Fruit fly (Drosophila melanogaster): ENCODE measurements around the gene CG5282.

The CG5282 gene

dm6 chr3L:20410780-20411179 is 15.1 kb downstream of the CG5282 start:
- TF ChIP-seq CG8478 (optimal IDR thresholded peaks at IDR 0.05) (no peak), CTCF (optimal IDR thresholded peaks at IDR 0.05) (no peak)

- TF ChIP-seq CG8478 (optimal IDR thresholded peaks at IDR 0.05) (no peak), CTCF (optimal IDR thresholded peaks at IDR 0.05) (no peak)
These were observed 15.5 kb downstream of the CG5282 start, which contains the start of gene CG13248 for dm6 chr3L:20410345-20410744. TSS of gene CG13248 (minus strand) at chr3L:20410566.

- TF ChIP-seq CG8478 (optimal IDR thresholded peaks at IDR 0.05) = no peak
- no peak for TF ChIP-seq CTCF (optimal IDR thresholded peaks at IDR 0.05)
These were observed 19.6 kb downstream of the CG5282 start for dm6 chr3L:20405971-20406948.

dm6 chr3L:20405337-20405887 is 20.5 kb downstream of the CG5282 start:
- TF ChIP-seq CG8478 (optimal IDR thresholded peaks at IDR 0.05) = no peak
- no peak for TF ChIP-seq CTCF (optimal IDR thresholded peaks at IDR 0.05)

dm6 chr3L:20404515-20404914 is 21.4 kb downstream of the CG5282 start:
- no peak for TF ChIP-seq CTCF (optimal IDR thresholded peaks at IDR 0.05)
- TF ChIP-seq CG8478 (optimal IDR thresholded peaks at IDR 0.05) = no peak

dm6 chr3L:20403493-20404379 is 22.1 kb downstream of the CG5282 start:
- TF ChIP-seq CG8478 (optimal IDR thresholded peaks at IDR 0.05) (no peak), CTCF (optimal IDR thresholded peaks at IDR 0.05) (no peak)

- TF ChIP-seq CTCF (optimal IDR thresholded peaks at IDR 0.05) (no peak), CG8478 (optimal IDR thresholded peaks at IDR 0.05) (no peak)
These were observed 23.0 kb downstream of the CG5282 start for dm6 chr3L:20402665-20403492.

dm6 chr3L:20401026-20401912 is 24.6 kb downstream of the CG5282 start, which contains the start of gene trbl:
TSS of gene trbl (minus strand) at chr3L:20401609.
- no peak for TF ChIP-seq CG8478 (optimal IDR thresholded peaks at IDR 0.05)
- TF ChIP-seq CTCF (optimal IDR thresholded peaks at IDR 0.05) = peak in 1 of 2 experiments; percentile 3

dm6 chr3L:20400515-20400914 is 25.4 kb downstream of the CG5282 start:
- TF ChIP-seq CG8478 (optimal IDR thresholded peaks at IDR 0.05) (no peak), CTCF (optimal IDR thresholded peaks at IDR 0.05) (no peak)

dm6 chr3L:20399550-20400109 is 26.2 kb downstream of the CG5282 start:
- TF ChIP-seq CG8478 (optimal IDR thresholded peaks at IDR 0.05) (no peak), CTCF (optimal IDR thresholded peaks at IDR 0.05) (no peak)

dm6 chr3L:20398243-20399222 is 27.3 kb downstream of the CG5282 start:
- TF ChIP-seq CG8478 (optimal IDR thresholded peaks at IDR 0.05) (no peak), CTCF (optimal IDR thresholded peaks at IDR 0.05) (no peak)

dm6 chr3L:20397770-20398169 is 28.1 kb downstream of the CG5282 start:
- TF ChIP-seq CG8478 (optimal IDR thresholded peaks at IDR 0.05) = no peak
- no peak for TF ChIP-seq CTCF (optimal IDR thresholded peaks at IDR 0.05)
